Fruit fly (Drosophila melanogaster) whole organism, pupa: Measurements from ENCODE around the gene Sclp.

Source experiments
- CG10348 ChIP-seq: fragments of 200-800 bp; sonication (Bioruptor generic); IDR thresholded peaks from 2 replicates; pipeline ENCODE4 v1.3.6; 2022; ENCODE audit warnings: missing biosample characterization, missing genetic modification characterization
- CG14655 ChIP-seq: fragments of 200-800 bp; sonication (Bioruptor generic); optimal IDR thresholded peaks from 3 replicates; lab custom pipeline; 2017; ENCODE audit warnings: mild to moderate bottlenecking, missing biosample characterization, missing genetic modification reagents, missing genetic modification characterization
- CG15710 ChIP-seq: fragments of 200-800 bp; sonication (Bioruptor generic); optimal IDR thresholded peaks from 2 replicates; lab custom pipeline; 2018; ENCODE audit warnings: missing biosample characterization, mild to moderate bottlenecking, missing genetic modification characterization, moderate library complexity
- CG4496 ChIP-seq: fragments of 200-800 bp; sonication (Bioruptor generic); IDR thresholded peaks from 3 replicates; pipeline ENCODE4 v1.3.6; 2022; ENCODE audit warnings: missing biosample characterization, missing genetic modification characterization
- CG8159 ChIP-seq: fragments of 200-800 bp; sonication (Bioruptor generic); optimal IDR thresholded peaks from 3 replicates; lab custom pipeline; 2018; ENCODE audit warnings: missing biosample characterization, mild to moderate bottlenecking, missing genetic modification characterization, moderate library complexity
- CG8301 ChIP-seq: fragments of 200-800 bp; sonication (Bioruptor generic); optimal IDR thresholded peaks from 2 replicates; lab custom pipeline; 2018; ENCODE audit warnings: missing biosample characterization, mild to moderate bottlenecking, missing genetic modification characterization
- D1 ChIP-seq: fragments of 200-800 bp; sonication (Bioruptor generic); optimal IDR thresholded peaks from 2 replicates; lab custom pipeline; 2018; ENCODE audit warnings: missing biosample characterization, mild to moderate bottlenecking, missing genetic modification characterization, moderate library complexity
- EcR ChIP-seq: fragments of 200-800 bp; sonication (Bioruptor generic); optimal IDR thresholded peaks from 3 replicates; lab custom pipeline; 2019; ENCODE audit warnings: missing biosample characterization, missing genetic modification characterization, mild to moderate bottlenecking, moderate library complexity, missing genetic modification reagents
- Pif1A ChIP-seq: fragments of 200-800 bp; sonication (Bioruptor generic); optimal IDR thresholded peaks from 3 replicates; lab custom pipeline; 2016; ENCODE audit warnings: missing biosample characterization, missing genetic modification characterization
- Snoo ChIP-seq: fragments of 200-800 bp; sonication (Bioruptor generic); optimal IDR thresholded peaks from 3 replicates; lab custom pipeline; 2017; ENCODE audit warnings: missing biosample characterization, mild to moderate bottlenecking, missing genetic modification characterization, inconsistent platforms
- fd96Ca ChIP-seq: fragments of 200-800 bp; sonication (Bioruptor generic); IDR thresholded peaks from 3 replicates; pipeline ENCODE4 v1.3.6; 2022; ENCODE audit warnings: missing biosample characterization, missing genetic modification characterization

DNA sequence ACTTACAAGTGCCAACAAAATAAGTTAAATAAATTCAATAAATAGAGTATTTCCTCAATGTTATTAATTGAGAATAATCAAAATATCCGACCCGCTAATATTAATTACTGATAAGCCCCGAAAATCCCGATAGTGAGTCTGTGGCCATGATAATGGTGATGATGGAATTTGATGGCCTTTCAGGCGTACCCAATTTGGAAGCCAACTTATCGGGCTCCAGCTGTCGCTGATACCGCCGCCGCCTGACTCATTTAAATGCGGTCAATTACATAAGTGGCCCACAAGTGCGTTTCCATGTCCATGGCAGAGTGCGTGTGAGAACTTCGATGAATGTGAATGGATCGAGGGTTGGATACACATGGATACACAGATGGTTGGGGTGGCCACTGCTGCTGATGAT is 40.3 kb downstream of the Sclp start:
- TF ChIP-seq fd96Ca (GFP tag; lab: Robert Waterston, UW): no peak
- no peak for TF ChIP-seq CG4496 (GFP tag; lab: Robert Waterston, UW)
- TF ChIP-seq CG8301: no peak
- no peak for TF ChIP-seq D1 (tag; lab: Kevin White, UChicago)
- TF ChIP-seq Snoo (tag; lab: Kevin White, UChicago): no peak
- TF ChIP-seq CG10348 (GFP tag; lab: Robert Waterston, UW): no peak
- TF ChIP-seq EcR: no peak
- TF ChIP-seq CG14655 (GFP tag; lab: Kevin White, UChicago): no peak
- TF ChIP-seq Pif1A (GFP tag; lab: Kevin White, UChicago): no peak
- TF ChIP-seq CG8159 (tag; lab: Kevin White, UChicago): no peak
- TF ChIP-seq CG15710 (tag; lab: Kevin White, UChicago): no peak
